Worm (Caenorhabditis elegans): ENCODE results near the gene F42C5.6.

ce11 chrIV:7338042-7338441, 29.2 kb upstream of the F42C5.6 start:
- TF ChIP-seq odd-2 (tag; optimal IDR thresholded peaks at IDR 0.05) (no peak), K02D7.2 (tag; optimal IDR thresholded peaks at IDR 0.05) (no peak), ttx-3 (tag; optimal IDR thresholded peaks at IDR 0.05) (no peak), ceh-22 (tag; optimal IDR thresholded peaks at IDR 0.05) (no peak)
